Fruit fly (Drosophila melanogaster): ENCODE data around the gene CG18048.

Gene CG18048

dm6 chr3R:6350755-6351154, 4.8 kb downstream of the CG18048 start, which contains the start of gene Pak (continued):
- TF ChIP-seq ssp (GFP tag; IDR thresholded peaks at IDR 0.05) (no peak), D19B (GFP tag; optimal IDR thresholded peaks at IDR 0.05) (no peak), Fer3 (tag; optimal IDR thresholded peaks at IDR 0.05) (no peak), ERR (GFP tag; optimal IDR thresholded peaks at IDR 0.05) (no peak), nerfin-2 (GFP tag; IDR thresholded peaks at IDR 0.05; ENCODE audit: partially characterized antibody) (peak; percentile 82), Dll (GFP tag; IDR thresholded peaks at IDR 0.05; ENCODE audit: partially characterized antibody) (peak; percentile 94), CG1792 (GFP tag; optimal IDR thresholded peaks at IDR 0.05) (no peak), tin (GFP tag; optimal IDR thresholded peaks at IDR 0.05) (no peak), D19A (tag; optimal IDR thresholded peaks at IDR 0.05) (no peak), Eip74EF (GFP tag; optimal IDR thresholded peaks at IDR 0.05) (no peak), CG14667 (GFP tag; IDR thresholded peaks at IDR 0.05) (no peak), hth (optimal IDR thresholded peaks at IDR 0.05) (no peak), fd102C (GFP tag; optimal IDR thresholded peaks at IDR 0.05) (no peak), CG6654 (GFP tag; optimal IDR thresholded peaks at IDR 0.05) (no peak), CG12155 (GFP tag; optimal IDR thresholded peaks at IDR 0.05) (no peak), Nf-YC (tag; optimal IDR thresholded peaks at IDR 0.05) (peak; percentile 41), sna (GFP tag; IDR thresholded peaks at IDR 0.05; ENCODE audit: partially characterized antibody) (peak; percentile 92), NfI (GFP tag; optimal IDR thresholded peaks at IDR 0.05) (no peak), HmgD (GFP tag; optimal IDR thresholded peaks at IDR 0.05) (no peak), CG16813 (GFP tag; IDR thresholded peaks at IDR 0.05; ENCODE audit: partially characterized antibody) (peak; percentile 95), ranshi (GFP tag; IDR thresholded peaks at IDR 0.05) (no peak), tap (tag; optimal IDR thresholded peaks at IDR 0.05) (no peak), CG8281 (tag; optimal IDR thresholded peaks at IDR 0.05) (no peak), Xrp1 (GFP tag; IDR thresholded peaks at IDR 0.05) (no peak), chn (GFP tag; optimal IDR thresholded peaks at IDR 0.05) (no peak), CG10959 (GFP tag; IDR thresholded peaks at IDR 0.05) (no peak), CG17568 (GFP tag; optimal IDR thresholded peaks at IDR 0.05) (no peak), CG12942 (GFP tag; optimal IDR thresholded peaks at IDR 0.05) (no peak), CG17361 (GFP tag; IDR thresholded peaks at IDR 0.05) (no peak), sc (optimal IDR thresholded peaks at IDR 0.05) (no peak), sc (GFP tag; optimal IDR thresholded peaks at IDR 0.05) (no peak), Asciz (GFP tag; optimal IDR thresholded peaks at IDR 0.05) (no peak), tll (GFP tag; optimal IDR thresholded peaks at IDR 0.05) (peak in 1 of 2 experiments; percentile 36), CG8290 (GFP tag; optimal IDR thresholded peaks at IDR 0.05) (peak; percentile 43), CG8290 (tag; optimal IDR thresholded peaks at IDR 0.05) (peak in 1 of 2 experiments; percentile 56), kni (GFP tag; optimal IDR thresholded peaks at IDR 0.05) (no peak), CG5180 (GFP tag; optimal IDR thresholded peaks at IDR 0.05) (no peak), CG1832 (GFP tag; optimal IDR thresholded peaks at IDR 0.05) (no peak), CG11696 (GFP tag; IDR thresholded peaks at IDR 0.05) (no peak), tio (GFP tag; optimal IDR thresholded peaks at IDR 0.05) (no peak), HHEX (GFP tag; optimal IDR thresholded peaks at IDR 0.05) (no peak), Dek (tag; optimal IDR thresholded peaks at IDR 0.05) (no peak), ap (GFP tag; IDR thresholded peaks at IDR 0.05) (no peak), Xbp1 (GFP tag; optimal IDR thresholded peaks at IDR 0.05) (no peak), slbo (GFP tag; IDR thresholded peaks at IDR 0.05) (peak; percentile 33; the same call in 1 of the 2 replicates), Oli (tag; optimal IDR thresholded peaks at IDR 0.05) (no peak), emc (GFP tag; optimal IDR thresholded peaks at IDR 0.05) (no peak), CG15479 (GFP tag; optimal IDR thresholded peaks at IDR 0.05) (no peak), sqz (GFP tag; optimal IDR thresholded peaks at IDR 0.05) (no peak), CG12769 (tag; optimal IDR thresholded peaks at IDR 0.05) (no peak), caup (GFP tag; optimal IDR thresholded peaks at IDR 0.05; ENCODE audit: severe bottlenecking) (no peak)
